Worm (Caenorhabditis elegans) whole organism, L4 larva: ENCODE results near the gene timp-1.

Experiments used
- aha-1 ChIP-seq: fragments of 150-350 bp; peaks from one replicate; lab custom pipeline; 2014; ENCODE audit warnings: missing biosample characterization, missing genetic modification characterization
- attf-4 ChIP-seq: sonication (generic microtip); optimal IDR thresholded peaks from 3 replicates; lab custom pipeline; 2017; ENCODE audit warnings: missing biosample characterization, missing genetic modification characterization
- ceh-62 ChIP-seq: sonication (generic microtip); optimal IDR thresholded peaks from 2 replicates; lab custom pipeline; 2017; ENCODE audit warnings: missing biosample characterization, missing genetic modification characterization
- ces-1 ChIP-seq: fragments of 150-350 bp; sonication (generic microtip); optimal IDR thresholded peaks from 4 replicates; lab custom pipeline; 2014; ENCODE audit warnings: missing biosample characterization, missing genetic modification reagents, missing genetic modification characterization
- daf-8 ChIP-seq: fragments of 200-800 bp; sonication (Bioruptor generic); IDR thresholded peaks from 2 replicates; pipeline ENCODE4 v1.3.6; 2022; ENCODE audit warnings: missing genetic modification characterization, missing compliant biosample characterization
- fos-1 ChIP-seq: fragments of 150-350 bp; optimal IDR thresholded peaks from 2 replicates; lab custom pipeline; 2014; ENCODE audit warnings: missing biosample characterization, missing genetic modification characterization
- hlh-30 ChIP-seq: sonication (generic microtip); optimal IDR thresholded peaks from 2 replicates; lab custom pipeline; 2017; ENCODE audit warnings: antibody characterized with exemption, mild to moderate bottlenecking, missing genetic modification characterization, missing compliant biosample characterization; ENCODE audit not compliant: insufficient read depth
- madf-5 ChIP-seq, 2 experiments: fragments of 200-800 bp; sonication (Bioruptor generic); IDR thresholded peaks; 2 replicates each; pipeline ENCODE4 v1.3.6; 2022; ENCODE audit warnings: missing compliant biosample characterization in 2 of 2, missing genetic modification characterization in 2 of 2
- nhr-6 ChIP-seq: fragments of 150-350 bp; optimal IDR thresholded peaks from 2 replicates; lab custom pipeline; 2014; ENCODE audit warnings: missing biosample characterization, missing genetic modification characterization
- unc-62 ChIP-seq, 3 experiments: fragments of 150-350 bp in 1 of 3; sonication (generic microtip); optimal IDR thresholded peaks in 2 of 3; peaks in 1 of 3; 1 replicate in 1 of 3; 2 replicates in 2 of 3; lab custom pipeline; 2014 to 2017; ENCODE audit warnings: missing biosample characterization in 3 of 3, missing genetic modification characterization in 3 of 3, missing genetic modification reagents in 3 of 3, missing genotype in 1 of 3
- vab-7 ChIP-seq: fragments of 200-800 bp; sonication (Bioruptor generic); IDR thresholded peaks from 2 replicates; pipeline ENCODE4 v1.3.6; 2022; ENCODE audit warnings: missing genetic modification reagents, missing genetic modification characterization, missing compliant biosample characterization

The timp-1 gene

ce11 chrV:8251075-8251474 is 44.0 kb downstream of the timp-1 start:
- TF ChIP-seq unc-62 (GFP tag; optimal IDR thresholded peaks at IDR 0.05 in 1 of 2; lab: Kevin White, UChicago) (peak in 1 of 2 experiments; percentile 22), unc-62 (tag; optimal IDR thresholded peaks at IDR 0.05; lab: Kevin White, UChicago) (no peak), daf-8 (GFP tag; lab: Robert Waterston, UW) (no peak), hlh-30 (tag; lab: Kevin White, UChicago) (peak; percentile 55)

ce11 chrV:8252532-8252931 is 45.5 kb downstream of the timp-1 start:
- TF ChIP-seq hlh-30 (tag; lab: Kevin White, UChicago) (peak; percentile 21), unc-62 (GFP tag; optimal IDR thresholded peaks at IDR 0.05 in 1 of 2; lab: Kevin White, UChicago) (peak in 1 of 2 experiments; percentile 18), unc-62 (tag; optimal IDR thresholded peaks at IDR 0.05; lab: Kevin White, UChicago) (no peak), ceh-62 (tag; lab: Kevin White, UChicago) (no peak)

ce11 chrV:8253946-8254345 is 46.9 kb downstream of the timp-1 start:
- TF ChIP-seq fos-1 (tag; lab: Kevin White, UChicago) (no peak), aha-1 (tag; lab: Kevin White, UChicago) (peak; percentile 81), nhr-6 (tag; lab: Kevin White, UChicago) (no peak), ces-1 (peak; percentile 53), madf-5 (GFP tag; IDR thresholded peaks at IDR 0.05; lab: Robert Waterston, UW) (no peak)

ce11 chrV:8254973-8255372 is 47.9 kb downstream of the timp-1 start:
- TF ChIP-seq attf-4 (tag; lab: Kevin White, UChicago) (no peak), vab-7 (GFP tag; lab: Robert Waterston, UW) (no peak)
